Worm (Caenorhabditis elegans) whole organism, L3 larva: Measurements from ENCODE around the gene K12B6.4.

Source experiments
- R02D3.7 ChIP-seq: fragments of 150-350 bp; optimal IDR thresholded peaks from 2 replicates; lab custom pipeline; 2014; ENCODE audit warnings: missing biosample characterization, missing genetic modification characterization
- ZK546.5 ChIP-seq: sonication (generic microtip); optimal IDR thresholded peaks from 2 replicates; lab custom pipeline; 2017; ENCODE audit warnings: missing biosample characterization, missing genetic modification characterization
- aly-2 ChIP-seq: fragments of 150-350 bp; optimal IDR thresholded peaks from 2 replicates; lab custom pipeline; 2014; ENCODE audit warnings: missing biosample characterization, missing genetic modification characterization
- ama-1 ChIP-seq: fragments of 150-350 bp; optimal IDR thresholded peaks from 2 replicates; lab custom pipeline; 2018
- ceh-16 ChIP-seq: sonication (generic microtip); optimal IDR thresholded peaks from 2 replicates; lab custom pipeline; 2017; ENCODE audit warnings: missing biosample characterization, missing genetic modification characterization
- ceh-28 ChIP-seq: fragments of 150-350 bp; optimal IDR thresholded peaks from 2 replicates; lab custom pipeline; 2014; ENCODE audit warnings: missing biosample characterization, missing genetic modification reagents, missing genetic modification characterization
- ceh-82 ChIP-seq: fragments of 150-350 bp; optimal IDR thresholded peaks from 2 replicates; lab custom pipeline; 2014; ENCODE audit warnings: missing biosample characterization, missing genetic modification characterization
- ceh-9 ChIP-seq: sonication (generic microtip); optimal IDR thresholded peaks from 2 replicates; lab custom pipeline; 2018; ENCODE audit warnings: missing biosample characterization, missing genetic modification characterization
- egl-27 ChIP-seq: sonication (generic microtip); optimal IDR thresholded peaks from 4 replicates; lab custom pipeline; 2017; ENCODE audit warnings: missing biosample characterization, missing genetic modification reagents, missing genetic modification characterization
- egl-5 ChIP-seq: fragments of 150-350 bp; optimal IDR thresholded peaks from 2 replicates; lab custom pipeline; 2017; ENCODE audit warnings: missing biosample characterization, missing genetic modification reagents, missing genetic modification characterization, inconsistent platforms
- elt-2 ChIP-seq: sonication (generic microtip); optimal IDR thresholded peaks from 2 replicates; lab custom pipeline; 2016; ENCODE audit warnings: missing genetic modification reagents, mild to moderate bottlenecking, missing genetic modification characterization, missing compliant biosample characterization
- elt-3 ChIP-seq, 3 experiments: fragments of 150-350 bp in 1 of 3; sonication (generic microtip) in 2 of 3; optimal IDR thresholded peaks; 2 replicates in 2 of 3; 4 replicates in 1 of 3; lab custom pipeline; 2014 to 2017; ENCODE audit warnings: missing biosample characterization in 3 of 3, missing genetic modification characterization in 3 of 3
- eor-1 ChIP-seq, 2 experiments: fragments of 150-350 bp; optimal IDR thresholded peaks; 2 replicates each; lab custom pipeline; 2014 to 2018; ENCODE audit warnings: missing biosample characterization in 2 of 2, missing genetic modification characterization in 2 of 2
- fkh-10 ChIP-seq: sonication (generic microtip); optimal IDR thresholded peaks from 2 replicates; lab custom pipeline; 2017; ENCODE audit warnings: missing biosample characterization, missing genetic modification reagents, missing genetic modification characterization
- fkh-2 ChIP-seq: fragments of 150-350 bp; optimal IDR thresholded peaks from 2 replicates; lab custom pipeline; 2014; ENCODE audit warnings: missing biosample characterization, missing genetic modification reagents, missing genetic modification characterization
- hmg-11 ChIP-seq: sonication (generic microtip); optimal IDR thresholded peaks from 2 replicates; lab custom pipeline; 2016; ENCODE audit warnings: missing genetic modification characterization, missing compliant biosample characterization
- jun-1 ChIP-seq: fragments of 150-350 bp; optimal IDR thresholded peaks from 2 replicates; lab custom pipeline; 2014; ENCODE audit warnings: missing biosample characterization, missing genetic modification reagents, missing genetic modification characterization
- lin-15B ChIP-seq: fragments of 150-350 bp; optimal IDR thresholded peaks from 2 replicates; lab custom pipeline; 2014; ENCODE audit warnings: missing biosample characterization, missing genetic modification characterization
- lin-39 ChIP-seq: fragments of 150-350 bp; optimal IDR thresholded peaks from 2 replicates; lab custom pipeline; 2018; ENCODE audit warnings: missing biosample characterization, missing genetic modification reagents, missing genetic modification characterization
- lsy-12 ChIP-seq: sonication (generic microtip); optimal IDR thresholded peaks from 2 replicates; lab custom pipeline; 2016; ENCODE audit warnings: mild to moderate bottlenecking, missing genetic modification characterization, missing compliant biosample characterization
- mml-1 ChIP-seq: fragments of 150-350 bp; sonication (generic microtip); optimal IDR thresholded peaks from 3 replicates; lab custom pipeline; 2014; ENCODE audit warnings: missing biosample characterization, missing genetic modification characterization
- nfya-1 ChIP-seq: sonication (generic microtip); optimal IDR thresholded peaks from 2 replicates; lab custom pipeline; 2017; ENCODE audit warnings: missing genetic modification characterization, mild to moderate bottlenecking, missing compliant biosample characterization, antibody characterized with exemption, moderate library complexity; ENCODE audit not compliant: insufficient read depth
- nhr-11 ChIP-seq: fragments of 150-350 bp; optimal IDR thresholded peaks from 2 replicates; lab custom pipeline; 2014; ENCODE audit warnings: missing biosample characterization, missing genetic modification characterization
- nhr-237 ChIP-seq: fragments of 150-350 bp; optimal IDR thresholded peaks from 2 replicates; lab custom pipeline; 2014; ENCODE audit warnings: missing biosample characterization, missing genetic modification characterization
- nhr-25 ChIP-seq: sonication (generic microtip); optimal IDR thresholded peaks from 2 replicates; lab custom pipeline; 2017; ENCODE audit warnings: missing biosample characterization, missing genetic modification characterization
- nhr-28 ChIP-seq: fragments of 150-350 bp; optimal IDR thresholded peaks from 2 replicates; lab custom pipeline; 2014; ENCODE audit warnings: missing biosample characterization, missing genetic modification characterization
- nhr-43 ChIP-seq: sonication (generic microtip); optimal IDR thresholded peaks from 2 replicates; lab custom pipeline; 2016; ENCODE audit warnings: mild to moderate bottlenecking, missing genetic modification characterization, missing compliant biosample characterization; ENCODE audit not compliant: poor library complexity, severe bottlenecking
- nhr-77 ChIP-seq: fragments of 150-350 bp; optimal IDR thresholded peaks from 2 replicates; lab custom pipeline; 2014; ENCODE audit warnings: missing biosample characterization, missing genetic modification characterization
- pha-4 ChIP-seq: fragments of 150-350 bp; optimal IDR thresholded peaks from 2 replicates; lab custom pipeline; 2014; ENCODE audit warnings: missing biosample characterization, missing genetic modification reagents, missing genetic modification characterization
- pqm-1 ChIP-seq: fragments of 150-350 bp; optimal IDR thresholded peaks from 2 replicates; lab custom pipeline; 2017; ENCODE audit warnings: missing biosample characterization, missing genetic modification characterization, inconsistent platforms
- sea-2 ChIP-seq: fragments of 150-350 bp; sonication (generic microtip); optimal IDR thresholded peaks from 4 replicates; lab custom pipeline; 2014; ENCODE audit warnings: missing biosample characterization, missing genetic modification reagents, missing genetic modification characterization
- snpc-4 ChIP-seq: fragments of 150-350 bp; optimal IDR thresholded peaks from 2 replicates; lab custom pipeline; 2014; ENCODE audit warnings: missing biosample characterization, missing genetic modification characterization
- tbx-2 ChIP-seq: sonication (generic microtip); optimal IDR thresholded peaks from 2 replicates; lab custom pipeline; 2016; ENCODE audit warnings: mild to moderate bottlenecking, missing genetic modification characterization, missing compliant biosample characterization
- unc-39 ChIP-seq: sonication (generic microtip); optimal IDR thresholded peaks from 4 replicates; lab custom pipeline; 2017; ENCODE audit warnings: missing biosample characterization, missing genetic modification characterization
- unc-62 ChIP-seq: fragments of 150-350 bp; sonication (generic microtip); optimal IDR thresholded peaks from 4 replicates; lab custom pipeline; 2014; ENCODE audit warnings: missing biosample characterization, missing genetic modification reagents, missing genetic modification characterization
- zag-1 ChIP-seq: fragments of 150-350 bp; optimal IDR thresholded peaks from 2 replicates; lab custom pipeline; 2014; ENCODE audit warnings: missing biosample characterization, missing genetic modification characterization
- ztf-11 ChIP-seq: fragments of 150-350 bp; optimal IDR thresholded peaks from 2 replicates; lab custom pipeline; 2014; ENCODE audit warnings: missing biosample characterization, missing genetic modification characterization
- ztf-4 ChIP-seq: fragments of 150-350 bp; optimal IDR thresholded peaks from 2 replicates; lab custom pipeline; 2014; ENCODE audit warnings: missing biosample characterization, missing genetic modification characterization

K12B6.4 gene

ce11 chrV:6246454-6246981 lies 34.6 kb downstream of the K12B6.4 start, which contains the start of gene dmd-7 (continued):
- TF ChIP-seq egl-27: peak; percentile 85
- TF ChIP-seq unc-39 (tag; lab: Kevin White, UChicago): no peak
- peak; percentile 88 for TF ChIP-seq lin-39 (tag; lab: Kevin White, UChicago)
- peak; percentile 84 for TF ChIP-seq nfya-1 (tag; lab: Kevin White, UChicago)
- TF ChIP-seq nhr-28 (tag; lab: Kevin White, UChicago): peak; percentile 23
- peak; percentile 79 for TF ChIP-seq lsy-12 (tag; lab: Kevin White, UChicago)
- TF ChIP-seq snpc-4 (tag; lab: Kevin White, UChicago): peak; percentile 21
- TF ChIP-seq ceh-9 (tag; lab: Kevin White, UChicago): no peak
- TF ChIP-seq eor-1 (tag; optimal IDR thresholded peaks at IDR 0.05; lab: Kevin White, UChicago): no peak
- TF ChIP-seq nhr-237 (tag; lab: Kevin White, UChicago): no peak
- no peak for TF ChIP-seq ztf-11 (tag; lab: Kevin White, UChicago)
- peak; percentile 76 for TF ChIP-seq R02D3.7 (tag; lab: Kevin White, UChicago)
- TF ChIP-seq ama-1 (lab: Kevin White, UChicago): no peak
- TF ChIP-seq unc-62: peak; percentile 78

DNA sequence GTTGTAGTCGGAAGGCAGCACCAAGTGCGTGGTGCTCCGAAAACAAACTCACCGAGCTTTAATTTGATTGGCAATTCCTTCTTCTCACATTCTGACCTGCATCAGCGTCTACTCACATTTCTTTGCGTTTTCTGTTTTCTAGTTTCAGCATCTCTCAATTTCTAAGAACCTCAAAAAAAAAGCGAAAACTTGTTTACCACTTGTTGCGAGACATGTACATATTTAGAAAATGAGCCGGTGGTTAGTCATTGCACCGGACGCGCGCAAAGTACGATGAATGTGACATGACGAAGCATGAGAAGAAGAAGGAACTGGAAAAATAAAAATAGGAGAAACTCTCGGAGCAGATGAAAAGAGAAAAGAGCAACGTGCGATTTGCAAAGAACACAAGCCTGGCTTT lies 36.4 kb downstream of the K12B6.4 start:
- peak; percentile 85 for TF ChIP-seq nhr-11 (tag; lab: Kevin White, UChicago)
- TF ChIP-seq ceh-9 (tag; lab: Kevin White, UChicago): no peak
- TF ChIP-seq ztf-11 (tag; lab: Kevin White, UChicago): no peak
- TF ChIP-seq fkh-10: no peak
- TF ChIP-seq lin-15B (tag; lab: Kevin White, UChicago): no peak
- TF ChIP-seq nhr-25 (tag; lab: Kevin White, UChicago): no peak
- peak; percentile 29 for TF ChIP-seq pqm-1
- no peak for TF ChIP-seq tbx-2 (tag; lab: Kevin White, UChicago)
- TF ChIP-seq ama-1 (lab: Kevin White, UChicago): no peak
- TF ChIP-seq nhr-28 (tag; lab: Kevin White, UChicago): no peak
- TF ChIP-seq lsy-12 (tag; lab: Kevin White, UChicago): no peak
- TF ChIP-seq snpc-4 (tag; lab: Kevin White, UChicago): no peak
- TF ChIP-seq sea-2 (GFP tag; lab: Kevin White, UChicago): no peak
- no peak for TF ChIP-seq ceh-28 (tag; lab: Kevin White, UChicago)
- peak; percentile 10 for TF ChIP-seq pha-4
- no peak for TF ChIP-seq elt-2 (tag; lab: Kevin White, UChicago)
- no peak for TF ChIP-seq unc-39 (tag; lab: Kevin White, UChicago)
- peak; percentile 4 for TF ChIP-seq egl-5 (tag; lab: Kevin White, UChicago)
- peak; percentile 48 for TF ChIP-seq hmg-11 (tag; lab: Kevin White, UChicago)
- peak; percentile 30 for TF ChIP-seq nfya-1 (tag; lab: Kevin White, UChicago)

DNA sequence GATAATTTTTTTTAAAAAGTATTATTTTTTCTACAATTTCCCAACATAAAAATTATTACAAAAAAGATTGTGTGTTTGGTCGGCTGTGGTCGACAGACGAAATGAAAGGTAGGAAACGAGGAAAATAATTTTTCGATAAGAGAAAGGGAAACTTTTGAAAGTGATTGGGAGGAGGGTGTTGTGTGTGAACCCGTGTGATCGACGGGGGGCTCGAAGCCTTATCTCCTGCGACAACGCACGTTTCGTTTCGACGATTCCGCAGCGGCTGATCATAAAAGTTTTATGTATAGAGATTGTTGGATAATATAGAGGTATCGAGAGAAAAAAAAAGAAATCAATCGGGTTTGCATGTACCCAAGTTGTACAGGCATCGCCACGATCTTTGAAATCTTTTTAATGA lies 37.8 kb downstream of the K12B6.4 start:
- no peak for TF ChIP-seq lin-39 (tag; lab: Kevin White, UChicago)
- no peak for TF ChIP-seq lin-15B (tag; lab: Kevin White, UChicago)
- no peak for TF ChIP-seq nhr-237 (tag; lab: Kevin White, UChicago)
- TF ChIP-seq nhr-43 (tag; lab: Kevin White, UChicago): peak; percentile 70
- TF ChIP-seq pqm-1: peak; percentile 75
- TF ChIP-seq elt-2 (tag; lab: Kevin White, UChicago): peak; percentile 91
- TF ChIP-seq ZK546.5 (tag; lab: Kevin White, UChicago): no peak
- TF ChIP-seq ama-1 (lab: Kevin White, UChicago): no peak
- TF ChIP-seq nfya-1 (tag; lab: Kevin White, UChicago): peak; percentile 25
- TF ChIP-seq jun-1 (tag; lab: Kevin White, UChicago): peak; percentile 50
- no peak for TF ChIP-seq nhr-28 (tag; lab: Kevin White, UChicago)
- TF ChIP-seq elt-3 (tag; optimal IDR thresholded peaks at IDR 0.05; lab: Kevin White, UChicago): peak in 1 of 3 experiments; percentile 47

DNA sequence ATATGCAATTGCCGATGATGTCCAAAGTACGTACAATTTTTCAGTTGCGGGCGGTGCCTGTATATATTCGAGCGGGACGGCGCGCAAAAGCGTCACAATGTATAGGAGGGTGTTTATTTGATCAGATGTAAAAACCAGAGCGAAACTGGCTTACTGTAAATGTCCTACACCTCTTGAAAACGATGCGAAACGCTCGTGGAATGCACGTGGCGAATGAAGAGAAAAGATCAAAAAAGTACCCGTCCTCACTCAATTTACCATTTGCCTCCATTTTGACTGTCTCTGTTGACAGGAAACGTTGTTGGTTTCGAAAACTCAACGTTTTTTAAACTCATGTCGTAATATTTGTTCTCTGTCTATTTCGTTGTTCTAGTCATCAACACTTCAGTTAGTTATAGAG lies 40.3 kb downstream of the K12B6.4 start:
- TF ChIP-seq ztf-4 (tag; lab: Kevin White, UChicago) (no peak), eor-1 (tag; optimal IDR thresholded peaks at IDR 0.05; lab: Kevin White, UChicago) (no peak), ceh-82 (tag; lab: Kevin White, UChicago) (no peak), snpc-4 (tag; lab: Kevin White, UChicago) (no peak), zag-1 (tag; lab: Kevin White, UChicago) (no peak), ceh-16 (tag; lab: Kevin White, UChicago) (no peak), nhr-28 (tag; lab: Kevin White, UChicago) (no peak), sea-2 (GFP tag; lab: Kevin White, UChicago) (no peak), nhr-25 (tag; lab: Kevin White, UChicago) (peak; percentile 80), nhr-237 (tag; lab: Kevin White, UChicago) (no peak), elt-2 (tag; lab: Kevin White, UChicago) (peak; percentile 54), hmg-11 (tag; lab: Kevin White, UChicago) (no peak), nhr-43 (tag; lab: Kevin White, UChicago) (peak; percentile 64), unc-39 (tag; lab: Kevin White, UChicago) (no peak), jun-1 (tag; lab: Kevin White, UChicago) (peak; percentile 61), nhr-77 (tag; lab: Kevin White, UChicago) (no peak), unc-62 (no peak), lsy-12 (tag; lab: Kevin White, UChicago) (peak; percentile 1), pqm-1 (peak; percentile 49), aly-2 (no peak), nfya-1 (tag; lab: Kevin White, UChicago) (peak; percentile 5), ztf-11 (tag; lab: Kevin White, UChicago) (no peak), fkh-2 (tag; lab: Kevin White, UChicago) (no peak), elt-3 (tag; optimal IDR thresholded peaks at IDR 0.05; lab: Kevin White, UChicago) (no peak), pha-4 (peak; percentile 97), lin-15B (tag; lab: Kevin White, UChicago) (no peak), mml-1 (tag; lab: Kevin White, UChicago) (peak; percentile 72)
